Worm (Caenorhabditis elegans) whole organism, late embryonic: Measurements from ENCODE around the gene F59G1.4.

Source experiments
- K02D7.2 ChIP-seq: sonication (generic microtip); optimal IDR thresholded peaks from 2 replicates; lab custom pipeline; 2017; ENCODE audit warnings: mild to moderate bottlenecking, missing genetic modification characterization, missing compliant biosample characterization
- ceh-2 ChIP-seq: sonication (generic microtip); optimal IDR thresholded peaks from 2 replicates; lab custom pipeline; 2016; ENCODE audit warnings: missing genotype, missing genetic modification characterization, missing compliant biosample characterization
- ceh-22 ChIP-seq: sonication (generic microtip); optimal IDR thresholded peaks from 2 replicates; lab custom pipeline; 2017; ENCODE audit warnings: missing biosample characterization, missing genetic modification characterization
- ceh-24 ChIP-seq: sonication (generic microtip); optimal IDR thresholded peaks from 2 replicates; lab custom pipeline; 2016; ENCODE audit warnings: mild to moderate bottlenecking, missing genetic modification characterization, missing compliant biosample characterization
- ceh-31 ChIP-seq: sonication (generic microtip); optimal IDR thresholded peaks from 2 replicates; lab custom pipeline; 2016; ENCODE audit warnings: missing genetic modification characterization, missing compliant biosample characterization
- ceh-6 ChIP-seq: fragments of 200-800 bp; sonication (Bioruptor generic); optimal IDR thresholded peaks from 2 replicates; lab custom pipeline; 2018; ENCODE audit warnings: mild to moderate bottlenecking, missing genetic modification characterization, missing compliant biosample characterization
- che-1 ChIP-seq: sonication (generic microtip); optimal IDR thresholded peaks from 2 replicates; lab custom pipeline; 2016; ENCODE audit warnings: mild to moderate bottlenecking, missing genetic modification characterization, missing compliant biosample characterization
- eyg-1 ChIP-seq: sonication (generic microtip); optimal IDR thresholded peaks from 2 replicates; lab custom pipeline; 2016; ENCODE audit warnings: missing genotype, missing genetic modification characterization, missing compliant biosample characterization
- fkh-10 ChIP-seq: fragments of 150-350 bp; optimal IDR thresholded peaks from 2 replicates; lab custom pipeline; 2014; ENCODE audit warnings: missing biosample characterization, missing genetic modification reagents, missing genetic modification characterization
- fkh-6 ChIP-seq: sonication (generic microtip); optimal IDR thresholded peaks from 2 replicates; lab custom pipeline; 2016; ENCODE audit warnings: missing genetic modification characterization, missing compliant biosample characterization
- hlh-13 ChIP-seq: fragments of 200-800 bp; sonication (Bioruptor generic); optimal IDR thresholded peaks from 2 replicates; lab custom pipeline; 2018; ENCODE audit warnings: mild to moderate bottlenecking, missing genetic modification characterization, missing compliant biosample characterization
- hlh-6 ChIP-seq: sonication (generic microtip); optimal IDR thresholded peaks from 2 replicates; lab custom pipeline; 2016; ENCODE audit warnings: missing genotype, missing genetic modification characterization, missing compliant biosample characterization
- hlh-8 ChIP-seq: sonication (generic microtip); optimal IDR thresholded peaks from 2 replicates; lab custom pipeline; 2016; ENCODE audit warnings: missing genotype, missing genetic modification characterization, missing compliant biosample characterization
- madf-2 ChIP-seq: sonication (generic microtip); optimal IDR thresholded peaks from 2 replicates; lab custom pipeline; 2017; ENCODE audit warnings: missing genetic modification characterization, missing compliant biosample characterization
- mec-3 ChIP-seq: sonication (generic microtip); optimal IDR thresholded peaks from 2 replicates; lab custom pipeline; 2016; ENCODE audit warnings: borderline replicate concordance, missing genetic modification characterization, missing compliant biosample characterization
- nhr-232 ChIP-seq: sonication (generic microtip); optimal IDR thresholded peaks from 2 replicates; lab custom pipeline; 2016; ENCODE audit warnings: missing genetic modification characterization, missing compliant biosample characterization
- pha-2 ChIP-seq: sonication (generic microtip); optimal IDR thresholded peaks from 2 replicates; lab custom pipeline; 2017; ENCODE audit warnings: mild to moderate bottlenecking, missing genetic modification characterization, missing compliant biosample characterization
- pqm-1 ChIP-seq: sonication (generic microtip); optimal IDR thresholded peaks from 2 replicates; lab custom pipeline; 2016; ENCODE audit warnings: missing genetic modification characterization, missing compliant biosample characterization
- pros-1 ChIP-seq: fragments of 150-350 bp; optimal IDR thresholded peaks from 2 replicates; lab custom pipeline; 2014; ENCODE audit warnings: missing biosample characterization, missing genetic modification reagents, missing genetic modification characterization
- ref-2 ChIP-seq: sonication (generic microtip); optimal IDR thresholded peaks from 2 replicates; lab custom pipeline; 2016; ENCODE audit warnings: missing genetic modification characterization, missing compliant biosample characterization
- sdc-2 ChIP-seq: sonication (generic microtip); optimal IDR thresholded peaks from 2 replicates; lab custom pipeline; 2016; ENCODE audit warnings: missing genotype, missing genetic modification characterization, missing compliant biosample characterization
- sox-2 ChIP-seq: fragments of 200-800 bp; sonication (Bioruptor generic); IDR thresholded peaks from 2 replicates; pipeline ENCODE4 v1.3.6; 2022; ENCODE audit warnings: missing genetic modification reagents, missing genetic modification characterization, missing compliant biosample characterization
- syd-9 ChIP-seq: sonication (generic microtip); optimal IDR thresholded peaks from 2 replicates; lab custom pipeline; 2016; ENCODE audit warnings: mild to moderate bottlenecking, missing genetic modification characterization, moderate library complexity, missing compliant biosample characterization
- tbx-7 ChIP-seq: sonication (generic microtip); optimal IDR thresholded peaks from 2 replicates; lab custom pipeline; 2016; ENCODE audit warnings: missing genotype, missing genetic modification characterization, missing compliant biosample characterization
- unc-42 ChIP-seq: sonication (generic microtip); optimal IDR thresholded peaks from 2 replicates; lab custom pipeline; 2016; ENCODE audit warnings: missing genotype, missing genetic modification characterization, missing compliant biosample characterization
- unc-55 ChIP-seq: sonication (generic microtip); optimal IDR thresholded peaks from 2 replicates; lab custom pipeline; 2017; ENCODE audit warnings: missing biosample characterization, missing genetic modification reagents, missing genetic modification characterization
- zip-5 ChIP-seq: sonication (generic microtip); optimal IDR thresholded peaks from 2 replicates; lab custom pipeline; 2016; ENCODE audit warnings: missing genetic modification characterization, missing compliant biosample characterization
- ztf-16 ChIP-seq: sonication (generic microtip); optimal IDR thresholded peaks from 2 replicates; lab custom pipeline; 2017; ENCODE audit warnings: missing genetic modification characterization, missing compliant biosample characterization

Gene F59G1.4

ce11 chrII:5931904-5932764 lies 36.2 kb downstream of the F59G1.4 start:
- TF ChIP-seq unc-55 (GFP tag; lab: Kevin White, UChicago) (peak; percentile 88), syd-9 (tag; lab: Kevin White, UChicago) (no peak)

- TF ChIP-seq hlh-6 (tag; lab: Kevin White, UChicago) (peak; percentile 30), che-1 (tag; lab: Kevin White, UChicago) (no peak), pros-1 (tag; lab: Kevin White, UChicago) (no peak), ceh-31 (tag; lab: Kevin White, UChicago) (no peak), fkh-6 (tag; lab: Kevin White, UChicago) (peak; percentile 25), ref-2 (tag; lab: Kevin White, UChicago) (no peak)
Observed at ce11 chrII:5933133-5933532, 37.2 kb downstream of the F59G1.4 start.

- TF ChIP-seq madf-2 (no peak), sdc-2 (no peak), unc-55 (GFP tag; lab: Kevin White, UChicago) (peak; percentile 28), pha-2 (tag; lab: Kevin White, UChicago) (no peak)
Observed at ce11 chrII:5933962-5934422, 38.0 kb downstream of the F59G1.4 start.

ce11 chrII:5936009-5936408 lies 40.0 kb downstream of the F59G1.4 start:
- TF ChIP-seq mec-3 (tag; lab: Kevin White, UChicago) (no peak), ceh-6 (GFP tag; lab: Kevin White, UChicago) (no peak), ceh-2 (no peak), ceh-22 (tag; lab: Kevin White, UChicago) (no peak), fkh-10 (GFP tag; lab: Kevin White, UChicago) (no peak)

ce11 chrII:5940815-5941214 lies 44.8 kb downstream of the F59G1.4 start, which contains the start of gene F28B12.6:
Gene F28B12.6 (plus strand): TSS chrII:5940863.
- TF ChIP-seq zip-5: no peak
- no peak for TF ChIP-seq ceh-24
- no peak for TF ChIP-seq hlh-13 (GFP tag; lab: Kevin White, UChicago)
- TF ChIP-seq ceh-6 (GFP tag; lab: Kevin White, UChicago): no peak
- no peak for TF ChIP-seq pqm-1 (tag; lab: Kevin White, UChicago)
- TF ChIP-seq, all 69 proteins: peak for 0

- TF ChIP-seq nhr-232 (tag; lab: Kevin White, UChicago) (no peak), ceh-6 (GFP tag; lab: Kevin White, UChicago) (no peak), unc-42 (tag; lab: Kevin White, UChicago) (peak; percentile 13), eyg-1 (no peak), ceh-31 (tag; lab: Kevin White, UChicago) (peak; percentile 29)
Observed at ce11 chrII:5942593-5942992, 46.6 kb downstream of the F59G1.4 start, which contains the start of gene F28B12.1. Gene F28B12.1 (plus strand): TSS chrII:5942927.

- TF ChIP-seq hlh-8 (tag; lab: Kevin White, UChicago): no peak
- no peak for TF ChIP-seq pros-1 (tag; lab: Kevin White, UChicago)
- no peak for TF ChIP-seq ceh-2
- TF ChIP-seq fkh-6 (tag; lab: Kevin White, UChicago): no peak
- TF ChIP-seq ztf-16 (tag; lab: Kevin White, UChicago): no peak
- TF ChIP-seq sox-2 (GFP tag; lab: Robert Waterston, UW): no peak
- TF ChIP-seq madf-2: no peak
- no peak for TF ChIP-seq K02D7.2
- no peak for TF ChIP-seq tbx-7
- TF ChIP-seq nhr-232 (tag; lab: Kevin White, UChicago): no peak
Observed at ce11 chrII:5944268-5944667, 48.3 kb downstream of the F59G1.4 start, which contains the start of gene B0034.2. Gene B0034.2 (minus strand): TSS chrII:5944368.
